Worm (Caenorhabditis elegans): ENCODE results near the gene C05D11.8.
A peak's percentile ranks its signal among the peaks of the same experiment; 100 is the strongest.

Gene C05D11.8

DNA sequence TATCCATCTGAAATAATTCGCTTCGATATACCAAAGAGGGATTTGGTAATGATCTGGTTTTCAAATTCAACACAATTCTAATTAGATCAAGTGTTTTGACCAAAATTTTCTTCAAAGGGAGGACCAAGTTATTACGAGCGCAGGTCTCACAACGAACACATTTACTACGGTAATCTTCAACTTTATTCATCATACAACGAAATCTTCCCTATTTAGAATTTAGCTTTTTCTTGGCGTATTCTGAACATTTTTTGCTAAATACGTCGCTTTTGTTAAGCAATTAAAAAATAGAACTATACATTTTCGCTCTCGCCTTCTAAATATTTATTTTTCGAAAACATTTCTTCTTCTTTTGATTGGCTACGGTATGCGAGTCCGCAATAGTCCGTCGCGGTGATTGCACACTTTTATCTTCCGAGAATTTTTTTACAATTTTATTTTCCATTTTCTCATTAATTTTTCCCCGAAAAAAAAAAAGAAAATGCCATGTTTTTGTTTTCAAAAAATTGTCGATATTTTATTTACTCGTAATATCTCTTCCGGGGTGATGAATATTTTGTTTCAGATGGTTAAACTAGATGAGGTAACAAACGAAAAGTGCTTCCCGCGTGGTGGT is 44.0 kb downstream of the C05D11.8 start, which contains the start of gene let-716 (continued):
- TF ChIP-seq swsn-7 (tag; optimal IDR thresholded peaks at IDR 0.05), result peak; percentile 39
- TF ChIP-seq egl-27 (tag; optimal IDR thresholded peaks at IDR 0.05), result no peak
- no peak for TF ChIP-seq fkh-8 (tag; optimal IDR thresholded peaks at IDR 0.05)
- no peak for TF ChIP-seq aha-1 (tag; optimal IDR thresholded peaks at IDR 0.05)
- TF ChIP-seq zip-4 (GFP tag; optimal IDR thresholded peaks at IDR 0.05), result no peak
- TF ChIP-seq ama-1 (optimal IDR thresholded peaks at IDR 0.05), result no peak
- peak; percentile 45 to 54 for TF ChIP-seq lin-35 (GFP tag; optimal IDR thresholded peaks at IDR 0.05)
- TF ChIP-seq jun-1 (tag; optimal IDR thresholded peaks at IDR 0.05), result no peak
- TF ChIP-seq alr-1 (tag; optimal IDR thresholded peaks at IDR 0.05; ENCODE audit: borderline replicate concordance), result no peak
- no peak for TF ChIP-seq pqm-1 (tag; optimal IDR thresholded peaks at IDR 0.05)
- TF ChIP-seq nhr-76 (tag; optimal IDR thresholded peaks at IDR 0.05), result no peak
- TF ChIP-seq nhr-85 (tag), result no peak
- TF ChIP-seq F16B12.6 (tag; optimal IDR thresholded peaks at IDR 0.05), result peak; percentile 89
- TF ChIP-seq ceh-82 (tag; optimal IDR thresholded peaks at IDR 0.05), result peak in 1 of 3 experiments; percentile 18
- peak; percentile 26 for TF ChIP-seq nhr-20 (tag; optimal IDR thresholded peaks at IDR 0.05)
- TF ChIP-seq Y116A8C.19 (tag; optimal IDR thresholded peaks at IDR 0.05; ENCODE audit: borderline replicate concordance), result no peak
- TF ChIP-seq lin-14 (GFP tag; optimal IDR thresholded peaks at IDR 0.05), result no peak
- peak; percentile 21 for TF ChIP-seq rnt-1 (tag; optimal IDR thresholded peaks at IDR 0.05)
- no peak for TF ChIP-seq nhr-77 (tag; optimal IDR thresholded peaks at IDR 0.05)
- peak; percentile 59 for TF ChIP-seq snu-23 (GFP tag; optimal IDR thresholded peaks at IDR 0.05)

DNA sequence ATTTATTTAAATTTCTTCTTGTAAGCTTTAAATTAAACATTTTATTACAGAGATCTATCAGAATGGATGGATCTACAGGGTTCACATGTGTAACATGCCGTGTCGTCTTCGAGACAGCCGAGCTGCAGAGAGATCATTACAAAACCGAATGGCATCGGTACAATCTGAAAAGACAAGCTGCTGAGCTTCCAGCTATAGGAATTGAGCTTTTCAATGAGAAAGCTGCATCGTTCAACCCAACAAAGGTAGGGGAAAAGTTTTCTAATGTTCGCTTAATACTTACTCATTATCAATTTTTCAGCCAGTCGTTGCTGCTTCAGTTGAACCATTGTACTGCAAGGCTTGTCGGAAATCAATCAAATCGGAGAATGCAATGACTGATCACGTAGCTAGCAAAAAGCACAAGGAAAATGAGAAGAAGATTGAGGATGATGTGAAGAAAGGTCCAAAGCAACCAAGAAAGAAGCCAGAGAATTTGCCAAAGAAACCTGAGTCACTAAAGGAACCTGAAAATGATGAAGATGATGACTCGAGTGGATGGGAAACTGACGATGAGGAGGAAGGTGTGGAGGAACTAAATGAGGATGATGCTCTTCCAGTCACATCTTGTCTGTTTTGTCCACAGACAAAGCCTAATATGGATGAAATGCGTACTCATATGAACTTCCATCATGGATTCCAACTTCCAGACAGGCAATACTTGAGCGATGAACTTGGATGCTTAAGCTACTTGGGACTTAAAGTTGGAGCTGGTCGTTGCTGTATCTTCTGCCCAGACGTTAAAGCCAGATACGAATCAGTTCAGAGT is 45.3 kb downstream of the C05D11.8 start, which contains the start of gene znf-622:
TSS of gene znf-622 (plus strand) at position 51 of the 808 bp plus-strand sequence.
- no peak for TF ChIP-seq ztf-11 (tag; optimal IDR thresholded peaks at IDR 0.05)
- TF ChIP-seq nhr-71 (tag; optimal IDR thresholded peaks at IDR 0.05), result no peak
- TF ChIP-seq efl-1 (optimal IDR thresholded peaks at IDR 0.05), result no peak
- TF ChIP-seq efl-1 (GFP tag; optimal IDR thresholded peaks at IDR 0.05 in 1 of 2), result peak in 1 of 2 experiments; percentile 75
- TF ChIP-seq pax-3 (tag; optimal IDR thresholded peaks at IDR 0.05), result no peak
- TF ChIP-seq sox-4 (tag; optimal IDR thresholded peaks at IDR 0.05), result no peak

DNA sequence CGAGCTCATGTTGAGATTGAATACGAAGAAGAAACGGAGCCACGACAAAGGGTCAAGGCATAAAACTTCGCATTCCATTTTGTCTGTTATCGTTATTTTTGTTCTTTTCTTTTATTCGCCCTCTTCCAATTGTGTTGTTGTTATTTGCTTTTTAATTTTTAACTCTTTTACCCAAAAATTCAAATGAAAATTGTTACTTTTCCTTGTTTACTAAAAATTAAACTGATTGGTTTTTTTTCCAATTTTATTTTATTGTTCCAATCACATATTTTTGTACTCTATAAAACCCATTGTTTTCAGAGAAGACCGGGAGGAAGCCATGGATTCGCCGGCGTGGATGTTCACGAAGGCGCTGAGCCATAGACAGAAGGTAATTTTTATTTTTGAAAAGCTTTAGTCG is 46.6 kb downstream of the C05D11.8 start, which contains the start of gene C16A3.5:
TSS of gene C16A3.5 (plus strand) at position 301 of the 400 bp plus-strand sequence.
- TF ChIP-seq swsn-7 (tag; optimal IDR thresholded peaks at IDR 0.05) (no peak), unc-30 (tag; optimal IDR thresholded peaks at IDR 0.05) (no peak), C34B4.2 (tag; optimal IDR thresholded peaks at IDR 0.05) (no peak), nhr-47 (tag; optimal IDR thresholded peaks at IDR 0.05) (no peak), hlh-17 (GFP tag; optimal IDR thresholded peaks at IDR 0.05; ENCODE audit: borderline replicate concordance) (no peak), grh-1 (GFP tag; IDR thresholded peaks at IDR 0.05) (no peak), ceh-82 (tag; optimal IDR thresholded peaks at IDR 0.05) (no peak), lin-13 (GFP tag; optimal IDR thresholded peaks at IDR 0.05) (no peak), aly-2 (tag; optimal IDR thresholded peaks at IDR 0.05) (no peak), snpc-4 (tag; optimal IDR thresholded peaks at IDR 0.05) (no peak), fkh-4 (tag; optimal IDR thresholded peaks at IDR 0.05; ENCODE audit: borderline replicate concordance) (no peak), sox-4 (tag; optimal IDR thresholded peaks at IDR 0.05) (no peak), fkh-8 (tag; optimal IDR thresholded peaks at IDR 0.05) (no peak), nhr-71 (tag; optimal IDR thresholded peaks at IDR 0.05) (no peak), xbp-1 (tag; optimal IDR thresholded peaks at IDR 0.05) (no peak), ces-1 (GFP tag; optimal IDR thresholded peaks at IDR 0.05) (no peak), unc-130 (tag; optimal IDR thresholded peaks at IDR 0.05) (no peak)

Measured in whole organism, L1 larva.